Worm (Caenorhabditis elegans) whole organism, L3 larva: Measurements from ENCODE around the gene dsl-5.

Experiments used
- ama-1 ChIP-seq: fragments of 150-350 bp; optimal IDR thresholded peaks from 2 replicates; lab custom pipeline; 2018
- ceh-28 ChIP-seq: fragments of 150-350 bp; optimal IDR thresholded peaks from 2 replicates; lab custom pipeline; 2014; ENCODE audit warnings: missing biosample characterization, missing genetic modification reagents, missing genetic modification characterization
- ceh-82 ChIP-seq: fragments of 150-350 bp; optimal IDR thresholded peaks from 2 replicates; lab custom pipeline; 2014; ENCODE audit warnings: missing biosample characterization, missing genetic modification characterization
- egl-27 ChIP-seq: sonication (generic microtip); optimal IDR thresholded peaks from 4 replicates; lab custom pipeline; 2017; ENCODE audit warnings: missing biosample characterization, missing genetic modification reagents, missing genetic modification characterization
- elt-3 ChIP-seq, 3 experiments: fragments of 150-350 bp in 1 of 3; sonication (generic microtip) in 2 of 3; optimal IDR thresholded peaks; 2 replicates in 2 of 3; 4 replicates in 1 of 3; lab custom pipeline; 2014 to 2017; ENCODE audit warnings: missing biosample characterization in 3 of 3, missing genetic modification characterization in 3 of 3
- nhr-11 ChIP-seq: fragments of 150-350 bp; optimal IDR thresholded peaks from 2 replicates; lab custom pipeline; 2014; ENCODE audit warnings: missing biosample characterization, missing genetic modification characterization
- snpc-4 ChIP-seq: fragments of 150-350 bp; optimal IDR thresholded peaks from 2 replicates; lab custom pipeline; 2014; ENCODE audit warnings: missing biosample characterization, missing genetic modification characterization
- ztf-11 ChIP-seq: fragments of 150-350 bp; optimal IDR thresholded peaks from 2 replicates; lab custom pipeline; 2014; ENCODE audit warnings: missing biosample characterization, missing genetic modification characterization

DNA sequence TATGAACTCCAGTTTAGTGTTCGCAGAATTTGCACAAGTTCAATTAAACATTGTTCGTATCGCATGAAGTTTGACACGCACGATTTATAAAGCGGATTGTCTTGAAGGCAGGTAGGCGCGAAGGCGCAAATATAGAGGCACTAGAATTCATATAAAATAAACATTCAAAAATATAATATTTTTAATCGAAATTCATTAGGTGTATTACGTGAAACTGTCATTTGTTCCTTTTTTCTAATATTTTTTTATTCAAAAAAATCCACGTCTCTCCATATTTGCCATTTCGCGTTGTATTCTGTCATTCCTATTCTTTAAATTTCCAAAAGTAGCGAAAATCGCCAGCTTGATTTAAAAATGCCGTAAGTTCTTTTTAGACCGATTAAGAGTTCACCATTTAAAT lies 21.0 kb upstream of the dsl-5 start, which contains the start of gene ZK809.1:
- TF ChIP-seq snpc-4 (tag; lab: Kevin White, UChicago) (no peak), ama-1 (lab: Kevin White, UChicago) (no peak), ztf-11 (tag; lab: Kevin White, UChicago) (no peak), egl-27 (tag; lab: Kevin White, UChicago) (no peak), nhr-11 (tag; lab: Kevin White, UChicago) (no peak), ceh-28 (tag; lab: Kevin White, UChicago) (no peak), ceh-82 (tag; lab: Kevin White, UChicago) (no peak), elt-3 (tag; optimal IDR thresholded peaks at IDR 0.05; lab: Kevin White, UChicago) (no peak)
